Worm (Caenorhabditis elegans) whole organism, L1 larva: ENCODE measurements around the gene pud-1.2.

Experiments used
- Y116A8C.19 ChIP-seq: sonication (generic microtip); optimal IDR thresholded peaks from 2 replicates; lab custom pipeline; 2016; ENCODE audit warnings: missing compliant biosample characterization, missing genetic modification characterization, borderline replicate concordance
- aly-2 ChIP-seq: fragments of 150-350 bp; optimal IDR thresholded peaks from 2 replicates; lab custom pipeline; 2014; ENCODE audit warnings: missing biosample characterization, missing genetic modification characterization
- dpl-1 ChIP-seq, 3 experiments: fragments of 150-350 bp in 2 of 3; sonication (generic microtip) in 1 of 3; optimal IDR thresholded peaks; 2 replicates each; lab custom pipeline; 2014 to 2017; ENCODE audit warnings: missing biosample characterization in 3 of 3, missing genetic modification characterization in 3 of 3, missing genetic modification reagents in 3 of 3
- efl-3 ChIP-seq: fragments of 200-800 bp; sonication (Bioruptor generic); optimal IDR thresholded peaks from 2 replicates; lab custom pipeline; 2018; ENCODE audit warnings: mild to moderate bottlenecking, missing genetic modification characterization, missing compliant biosample characterization
- hlh-4 ChIP-seq: sonication (generic microtip); optimal IDR thresholded peaks from 2 replicates; lab custom pipeline; 2016; ENCODE audit warnings: mild to moderate bottlenecking, missing genetic modification characterization, missing compliant biosample characterization
- nhr-12 ChIP-seq: sonication (generic microtip); optimal IDR thresholded peaks from 2 replicates; lab custom pipeline; 2017; ENCODE audit warnings: missing biosample characterization, missing genetic modification characterization
- nhr-19 ChIP-seq: fragments of 200-800 bp; sonication (Bioruptor generic); conservative IDR thresholded peaks from 2 replicates; pipeline ENCODE4 v1.3.6; 2022; ENCODE audit warnings: missing genetic modification characterization, missing compliant biosample characterization
- nhr-28 ChIP-seq: fragments of 150-350 bp; optimal IDR thresholded peaks from 2 replicates; lab custom pipeline; 2014; ENCODE audit warnings: missing biosample characterization, missing genetic modification characterization
- nhr-47 ChIP-seq: sonication (generic microtip); optimal IDR thresholded peaks from 2 replicates; lab custom pipeline; 2016; ENCODE audit warnings: mild to moderate bottlenecking, missing genetic modification characterization, moderate library complexity, missing compliant biosample characterization
- nhr-77 ChIP-seq: fragments of 150-350 bp; optimal IDR thresholded peaks from 2 replicates; lab custom pipeline; 2014; ENCODE audit warnings: missing biosample characterization, missing genetic modification characterization
- nhr-90 ChIP-seq: sonication (generic microtip); optimal IDR thresholded peaks from 2 replicates; lab custom pipeline; 2016; ENCODE audit warnings: mild to moderate bottlenecking, missing genetic modification characterization, missing compliant biosample characterization; ENCODE audit not compliant: poor library complexity
- skn-1 ChIP-seq: fragments of 150-350 bp; optimal IDR thresholded peaks from 2 replicates; lab custom pipeline; 2014; ENCODE audit warnings: missing biosample characterization, missing genetic modification characterization
- snpc-4 ChIP-seq: fragments of 150-350 bp; optimal IDR thresholded peaks from 2 replicates; lab custom pipeline; 2014; ENCODE audit warnings: missing biosample characterization, missing genetic modification characterization
- unc-30 ChIP-seq: sonication (generic microtip); optimal IDR thresholded peaks from 2 replicates; lab custom pipeline; 2017; ENCODE audit warnings: missing biosample characterization, missing genetic modification characterization
- unc-62 ChIP-seq: fragments of 150-350 bp; optimal IDR thresholded peaks from 2 replicates; lab custom pipeline; 2014; ENCODE audit warnings: missing biosample characterization, missing genetic modification reagents, missing genetic modification characterization
- vab-15 ChIP-seq: sonication (generic microtip); optimal IDR thresholded peaks from 2 replicates; lab custom pipeline; 2017; ENCODE audit warnings: missing genotype, mild to moderate bottlenecking, missing genetic modification characterization, missing compliant biosample characterization

The pud-1.2 gene

DNA sequence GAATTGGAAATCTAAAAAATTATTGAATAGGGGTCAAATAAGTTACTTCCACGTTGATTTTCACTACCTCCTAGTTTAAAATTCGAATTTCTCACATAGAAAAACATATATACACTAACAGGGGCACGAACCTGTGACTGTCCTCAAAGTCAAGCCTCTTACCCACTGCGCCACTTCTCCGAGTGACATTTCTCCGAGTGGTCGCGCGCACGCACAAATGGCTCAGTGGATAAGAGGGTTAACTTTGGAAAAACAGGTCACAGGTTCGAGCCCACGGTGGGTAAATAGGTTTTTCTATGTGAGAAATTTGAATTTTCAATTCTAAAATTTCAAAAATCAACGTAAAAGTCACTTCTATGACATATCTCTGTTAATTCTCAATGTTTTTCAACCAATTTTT is 45.1 kb downstream of the pud-1.2 start (continued):
- TF ChIP-seq snpc-4 (tag; lab: Kevin White, UChicago): no peak

DNA sequence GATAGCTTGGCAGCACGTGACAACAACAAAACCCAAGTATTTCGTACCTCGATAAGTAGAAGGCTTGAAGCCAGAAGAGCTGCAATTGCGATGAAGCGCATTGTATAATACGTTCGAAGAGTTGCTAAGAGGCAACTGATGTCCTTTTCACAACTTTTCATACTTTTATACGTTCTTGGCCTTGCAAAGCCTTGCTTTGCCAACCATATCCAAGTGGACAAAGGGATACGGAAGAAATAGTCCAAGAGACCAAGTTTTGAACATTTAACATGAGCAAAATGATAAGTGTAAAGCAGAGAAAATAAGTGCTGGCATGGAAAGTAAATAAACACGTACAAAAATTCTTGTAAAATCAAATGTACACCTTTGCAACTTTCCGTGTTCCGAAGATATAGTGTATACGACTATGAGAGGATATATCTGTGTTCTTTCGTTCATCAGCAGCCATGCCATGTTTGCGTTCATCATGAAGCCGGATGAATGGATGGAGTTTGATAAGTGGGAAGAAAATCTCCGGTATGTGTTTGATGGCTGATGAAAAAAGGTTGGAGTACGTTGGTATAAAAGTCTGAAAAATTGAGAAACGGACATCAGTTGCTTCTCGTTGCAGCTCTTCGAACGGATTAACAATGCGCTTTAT is 48.0 kb downstream of the pud-1.2 start, which contains the start of the genes Y5H2A.4 and abu-4:
TSS of gene Y5H2A.4 (minus strand) at position 101 of the 640 bp plus-strand sequence.
TSS of gene abu-4 (plus strand) at position 590 of the 640 bp plus-strand sequence.
- TF ChIP-seq nhr-90: no peak
- no peak for TF ChIP-seq vab-15 (tag; lab: Kevin White, UChicago)
- TF ChIP-seq nhr-28 (tag; lab: Kevin White, UChicago): no peak
- TF ChIP-seq nhr-47 (tag; lab: Kevin White, UChicago): no peak
- no peak for TF ChIP-seq aly-2 (tag; lab: Kevin White, UChicago)
- no peak for TF ChIP-seq skn-1
- TF ChIP-seq dpl-1 (GFP tag; optimal IDR thresholded peaks at IDR 0.05; lab: Kevin White, UChicago): no peak
- no peak for TF ChIP-seq nhr-12
- TF ChIP-seq unc-62: no peak
- no peak for TF ChIP-seq hlh-4 (tag; lab: Kevin White, UChicago)
- no peak for TF ChIP-seq Y116A8C.19
- TF ChIP-seq unc-30 (tag; lab: Kevin White, UChicago): no peak
- no peak for TF ChIP-seq nhr-77 (tag; lab: Kevin White, UChicago)
- TF ChIP-seq efl-3 (GFP tag; lab: Kevin White, UChicago): no peak
- no peak for TF ChIP-seq nhr-19 (GFP tag; lab: Robert Waterston, UW)
- TF ChIP-seq, all 84 proteins: peak for 0
